Worm (Caenorhabditis elegans): ENCODE results near the gene dmsr-10.

The dmsr-10 gene

DNA sequence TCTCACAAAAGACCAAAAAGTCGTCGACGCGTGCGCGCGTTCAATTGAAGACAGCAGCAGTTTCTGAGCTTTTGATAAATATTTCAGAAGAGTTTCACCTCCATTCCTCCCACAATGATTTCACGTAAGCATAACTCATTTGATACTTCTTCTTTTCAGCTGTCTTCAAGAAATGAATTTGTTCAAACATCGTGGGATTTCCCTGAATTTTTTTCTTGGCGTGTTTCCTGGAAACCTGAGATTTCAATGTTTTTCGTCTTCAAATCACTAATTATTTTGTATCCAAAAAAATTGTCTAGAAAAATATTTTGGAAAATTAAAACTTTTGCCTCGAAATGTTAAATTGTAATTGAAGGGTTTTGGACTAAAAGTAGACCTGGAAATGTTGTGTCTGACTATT, 23.3 kb downstream of the dmsr-10 start:
- no peak for TF ChIP-seq unc-62 (GFP tag; optimal IDR thresholded peaks at IDR 0.05)

DNA sequence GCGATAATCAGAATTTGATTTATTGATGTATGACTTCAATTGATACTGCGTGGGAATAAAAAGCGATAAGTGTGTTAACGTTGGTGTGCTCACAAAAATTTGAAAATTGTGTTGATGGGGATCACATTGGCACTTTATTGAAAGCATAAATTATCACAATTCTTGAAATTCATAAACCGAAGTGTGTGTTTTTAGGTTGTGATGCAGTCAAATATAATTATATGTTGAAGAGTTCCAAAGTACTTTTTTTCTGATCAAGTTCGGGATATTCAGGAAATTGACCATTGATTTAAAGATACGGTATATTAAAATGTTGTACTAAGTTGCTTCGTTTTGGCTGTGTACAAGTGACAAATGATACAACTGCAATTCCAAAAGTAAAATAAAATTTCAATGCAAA, 26.0 kb downstream of the dmsr-10 start, which contains the start of gene srh-28:
Gene srh-28 (minus strand): TSS at position 101 of the 400 bp plus-strand sequence.
- no peak for TF ChIP-seq unc-62 (GFP tag; optimal IDR thresholded peaks at IDR 0.05)

DNA sequence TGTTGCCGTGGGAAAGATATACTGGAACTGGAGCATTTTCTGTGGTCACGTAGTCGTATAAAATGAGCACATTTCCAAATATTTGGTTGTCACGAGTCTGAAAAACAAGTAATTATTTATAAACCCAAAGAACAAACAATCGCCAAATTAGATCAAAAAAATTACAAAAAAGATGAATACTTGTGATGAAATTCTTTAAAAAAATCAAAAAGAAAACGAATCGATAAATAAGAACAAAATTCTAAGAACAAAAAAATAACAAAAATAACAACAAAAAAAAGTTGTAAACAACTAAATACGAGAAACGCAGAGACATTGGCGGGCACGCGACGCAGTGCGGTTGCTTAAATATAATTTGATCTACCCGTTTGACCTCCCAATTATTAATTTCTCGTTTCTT, 28.0 kb downstream of the dmsr-10 start, which contains the start of gene ZC404.16:
Gene ZC404.16 (minus strand): TSS at position 101 of the 400 bp plus-strand sequence.
- TF ChIP-seq unc-62 (GFP tag; optimal IDR thresholded peaks at IDR 0.05), result no peak

DNA sequence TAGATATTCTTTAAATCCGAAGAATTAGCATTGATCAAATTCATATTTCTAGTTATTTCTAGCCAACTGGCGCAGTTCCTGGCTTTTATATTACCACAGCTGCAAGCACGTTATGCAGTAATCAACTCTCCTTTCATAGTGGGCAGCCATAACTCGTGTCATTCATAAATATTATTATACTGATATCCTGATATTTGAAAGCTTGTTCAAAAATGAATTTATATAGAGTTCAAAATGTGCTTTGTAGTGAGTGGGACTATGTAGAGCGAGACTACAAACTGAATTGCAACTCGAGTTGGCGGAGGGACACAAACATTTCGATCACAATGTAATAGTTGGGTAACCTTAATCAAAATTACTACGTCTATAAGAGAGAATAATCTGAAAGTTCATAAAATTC, 30.1 kb downstream of the dmsr-10 start, which contains the start of gene srh-30:
Gene srh-30 (minus strand): TSS at position 101 of the 400 bp plus-strand sequence.
- no peak for TF ChIP-seq unc-62 (GFP tag; optimal IDR thresholded peaks at IDR 0.05)

DNA sequence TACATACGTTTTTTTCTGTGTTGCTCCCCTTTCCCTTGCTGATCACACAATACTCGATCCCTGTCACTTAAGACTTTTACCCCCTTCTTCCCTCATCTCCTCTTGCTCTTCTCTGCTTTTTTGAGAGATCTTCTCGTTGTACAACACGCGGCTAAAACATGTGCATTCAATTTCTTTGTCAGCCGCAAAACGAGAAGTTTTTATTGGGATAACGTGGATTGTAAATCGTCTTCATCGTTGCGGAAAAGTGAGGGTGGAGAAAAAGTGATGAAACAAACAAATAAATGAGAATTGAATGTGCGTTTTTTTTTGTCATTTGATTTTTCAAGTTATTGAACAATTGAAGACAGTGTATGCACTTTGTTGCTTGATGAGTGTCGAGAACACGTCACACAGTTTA, 32.3 kb downstream of the dmsr-10 start:
- no peak for TF ChIP-seq unc-62 (GFP tag; optimal IDR thresholded peaks at IDR 0.05)

DNA sequence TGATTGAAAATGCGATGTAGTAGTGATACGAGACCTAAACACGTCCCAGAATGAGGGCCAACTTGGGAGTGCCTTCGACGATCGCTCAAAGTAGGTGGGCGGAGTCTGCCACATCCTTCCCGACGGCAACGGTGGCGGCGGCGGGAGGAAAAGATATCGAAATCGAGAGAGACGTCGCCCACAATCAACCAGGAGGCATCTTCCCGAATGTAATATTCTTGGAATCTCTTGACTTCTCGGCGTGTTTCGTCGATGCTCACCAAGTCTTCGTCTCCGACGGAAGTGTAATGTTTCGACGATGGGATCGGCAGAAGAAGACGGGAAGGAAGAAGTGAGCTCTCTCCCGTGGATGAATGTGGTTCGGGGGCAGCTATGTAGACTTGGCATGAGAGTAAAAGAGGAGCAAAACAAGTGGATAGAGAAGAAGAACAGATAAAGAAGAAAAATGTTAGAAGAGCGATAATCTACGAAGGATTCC, 33.3 kb downstream of the dmsr-10 start, which contains the start of the genes T25F10.1 and clik-1:
Gene T25F10.1 (plus strand): TSS at position 51 of the 478 bp plus-strand sequence.
Gene clik-1 (minus strand): TSS at position 281 of the 478 bp plus-strand sequence.
- no peak for TF ChIP-seq unc-62 (GFP tag; optimal IDR thresholded peaks at IDR 0.05)

DNA sequence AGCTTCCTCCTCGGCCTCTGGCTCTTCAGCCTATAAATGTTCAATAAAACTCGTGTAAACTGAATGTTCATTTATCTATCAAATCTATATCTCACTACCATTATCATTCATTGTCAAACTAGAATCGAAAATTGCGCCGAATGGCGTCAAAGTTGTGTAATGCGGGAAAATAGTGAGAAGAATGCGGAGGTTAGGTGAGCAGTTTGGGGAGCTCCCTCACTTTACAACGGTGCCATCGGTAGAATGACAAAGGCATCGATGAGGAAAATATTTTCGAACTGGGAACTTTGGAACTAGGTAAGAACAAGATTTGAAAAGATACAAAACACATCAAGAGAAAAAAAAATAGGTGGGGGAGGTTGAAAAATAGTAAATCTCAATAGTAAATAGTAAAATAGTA, 34.2 kb downstream of the dmsr-10 start:
- TF ChIP-seq unc-62 (GFP tag; optimal IDR thresholded peaks at IDR 0.05), result no peak

DNA sequence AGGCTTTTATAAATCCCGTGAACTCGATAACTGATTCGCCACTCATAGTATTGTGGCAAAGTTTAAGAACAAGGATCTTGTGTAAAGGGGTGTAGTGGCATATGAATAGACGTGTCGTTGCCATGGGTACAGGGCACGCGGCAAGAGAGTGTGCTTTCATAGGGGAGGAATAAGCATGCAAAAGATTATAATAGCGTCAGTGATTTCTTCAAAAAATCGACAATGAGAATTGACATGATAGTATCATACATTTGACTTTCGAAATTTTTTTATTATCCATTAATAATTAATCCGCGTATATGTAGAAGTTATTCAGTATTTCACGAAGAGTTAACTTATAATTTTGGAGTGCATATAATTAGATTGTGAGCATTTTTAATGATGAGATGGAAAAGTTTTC, 36.8 kb downstream of the dmsr-10 start, which contains the start of gene bbs-8:
Gene bbs-8 (minus strand): TSS at position 101 of the 400 bp plus-strand sequence.
- TF ChIP-seq unc-62 (GFP tag; optimal IDR thresholded peaks at IDR 0.05), result no peak

DNA sequence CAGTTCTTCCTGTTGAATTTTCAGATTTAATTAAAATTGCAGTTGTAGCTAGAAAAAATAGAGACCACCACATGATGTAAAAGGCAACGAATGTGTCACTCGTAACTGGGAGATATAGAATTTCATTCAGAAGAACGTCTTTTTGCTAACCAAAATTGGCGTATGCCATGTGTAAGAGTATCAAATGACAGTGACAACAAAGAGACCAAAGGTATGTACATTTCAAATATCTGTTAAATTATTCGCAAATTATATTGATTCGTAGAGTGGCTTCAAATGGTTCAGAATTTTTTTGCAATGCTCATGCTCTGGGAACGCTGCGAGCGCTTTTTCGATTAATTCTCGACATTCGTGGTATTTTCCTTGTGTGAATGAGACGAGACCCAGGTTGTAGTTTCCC, 39.4 kb downstream of the dmsr-10 start, which contains the start of gene T25F10.4:
Gene T25F10.4 (minus strand): TSS at position 101 of the 400 bp plus-strand sequence.
- no peak for TF ChIP-seq unc-62 (GFP tag; optimal IDR thresholded peaks at IDR 0.05)

DNA sequence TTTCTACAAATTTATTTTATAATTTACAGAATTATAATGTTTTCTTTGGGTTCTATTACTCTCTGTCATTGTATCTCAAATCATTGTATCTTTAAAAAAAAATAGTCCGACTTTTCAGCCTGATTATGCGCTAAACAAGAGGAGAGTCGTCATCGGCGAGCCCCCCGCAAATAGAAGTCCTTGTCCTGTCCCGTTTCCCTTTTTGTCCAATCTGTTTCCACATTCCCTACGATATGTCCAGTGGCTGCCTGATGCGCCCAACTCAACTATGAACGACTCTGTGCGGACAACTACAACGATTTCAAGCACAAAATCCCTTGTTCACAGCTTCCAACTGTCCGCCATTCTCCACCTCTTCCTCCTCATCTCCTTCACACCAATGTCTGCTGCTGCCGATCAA, 43.7 kb downstream of the dmsr-10 start, which contains the start of gene dbl-1:
Gene dbl-1 (plus strand): TSS at position 119 of the 400 bp plus-strand sequence.
- no peak for TF ChIP-seq unc-62 (GFP tag; optimal IDR thresholded peaks at IDR 0.05)

DNA sequence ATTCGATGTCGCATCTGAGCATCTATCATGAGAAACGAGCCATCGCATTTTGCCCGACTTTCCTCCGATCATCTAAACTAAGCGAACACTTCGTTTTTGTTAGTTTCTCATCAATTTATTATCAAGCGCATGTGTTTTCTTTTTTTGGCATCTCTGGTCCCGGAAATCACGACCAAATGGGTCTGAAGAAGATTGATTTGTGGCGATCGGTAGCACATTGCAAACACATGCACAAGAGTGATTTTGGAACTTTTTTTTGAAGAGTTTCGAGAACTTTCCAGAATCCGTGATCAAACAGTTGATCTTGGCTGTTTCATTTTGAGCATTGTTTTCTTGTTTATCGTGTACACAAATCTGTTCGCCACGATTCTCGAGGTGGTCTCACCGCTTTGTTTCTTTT, 48.5 kb downstream of the dmsr-10 start:
- TF ChIP-seq unc-62 (GFP tag; optimal IDR thresholded peaks at IDR 0.05), result no peak

DNA sequence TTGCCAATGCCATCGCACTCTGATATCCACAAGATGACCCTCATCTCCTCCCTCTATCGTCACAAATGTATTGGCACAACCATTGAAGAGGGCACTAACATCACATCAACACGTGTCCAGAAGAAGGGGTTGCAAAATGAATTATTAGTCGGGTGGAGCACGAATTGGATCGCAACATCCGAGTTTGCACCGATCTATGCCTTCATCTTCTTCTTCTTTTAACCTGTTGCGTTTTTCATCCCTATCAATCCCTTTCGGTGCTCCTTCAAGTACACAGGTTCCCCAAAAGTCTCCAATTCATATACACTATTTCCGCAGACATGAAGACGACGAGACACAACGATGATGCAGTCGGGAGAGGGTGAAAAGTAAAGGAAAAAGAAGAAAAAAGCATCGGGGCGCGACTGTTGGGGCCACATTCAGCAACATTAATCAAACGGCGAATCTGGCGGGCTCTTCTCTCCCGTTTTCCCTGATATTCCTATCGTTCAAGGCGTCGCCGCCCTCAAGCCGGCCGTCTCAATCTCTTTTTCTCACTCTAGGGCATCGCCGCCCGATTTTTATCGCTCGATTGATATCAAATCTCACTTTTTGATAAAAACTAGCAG, 50.2 kb downstream of the dmsr-10 start:
- no peak for TF ChIP-seq unc-62 (GFP tag; optimal IDR thresholded peaks at IDR 0.05)
